Fruit fly (Drosophila melanogaster) whole organism, embryonic: ENCODE data around the gene sima.

Source experiments
- CG10654 ChIP-seq: fragments of 200-800 bp; sonication (Bioruptor generic); optimal IDR thresholded peaks from 2 replicates; lab custom pipeline; 2016; ENCODE audit warnings: missing biosample characterization, missing genetic modification characterization
- YL-1 ChIP-seq: fragments of 200-800 bp; sonication (Bioruptor generic); optimal IDR thresholded peaks from 3 replicates; lab custom pipeline; 2017; ENCODE audit warnings: missing biosample characterization, mild to moderate bottlenecking, missing genetic modification characterization
- ranshi ChIP-seq: fragments of 200-800 bp; sonication (Bioruptor generic); IDR thresholded peaks from 2 replicates; pipeline ENCODE4 v1.3.6; 2022; ENCODE audit warnings: missing biosample characterization, missing genetic modification characterization
- tll ChIP-seq, 2 experiments: fragments of 200-800 bp in 1 of 2; fragments of >200 bp in 1 of 2; sonication (Bioruptor generic) in 1 of 2; optimal IDR thresholded peaks; 2 replicates each; lab custom pipeline; 2017 to 2019; ENCODE audit warnings: missing biosample characterization in 2 of 2, missing genetic modification characterization in 2 of 2, mild to moderate bottlenecking in 1 of 2, moderate library complexity in 1 of 2

DNA sequence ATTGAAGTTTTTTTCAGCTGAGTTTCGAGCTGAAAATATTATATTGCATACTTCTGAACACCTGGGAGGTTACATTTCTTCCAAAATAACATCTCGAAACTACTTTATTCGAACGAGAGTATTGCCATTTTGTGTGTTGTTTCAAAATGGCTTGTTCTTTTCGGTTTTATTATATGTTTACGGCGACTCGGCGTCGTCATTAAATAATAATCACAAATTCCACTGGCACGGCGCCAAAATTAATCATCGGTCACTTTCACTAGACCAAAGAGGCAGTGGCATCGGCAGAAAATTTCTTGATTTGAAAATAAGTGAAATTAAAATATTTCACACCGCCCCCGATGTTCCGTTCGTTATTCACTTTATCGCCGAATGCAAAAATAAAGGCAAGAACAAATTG, 7.7 kb upstream of the sima start:
- TF ChIP-seq tll (GFP tag; optimal IDR thresholded peaks at IDR 0.05; lab: Kevin White, UChicago) (no peak), ranshi (no peak), YL-1 (GFP tag; lab: Kevin White, UChicago) (no peak), CG10654 (GFP tag; lab: Kevin White, UChicago) (no peak)
